Worm (Caenorhabditis elegans): ENCODE results near the gene riok-3.

riok-3 gene

ce11 chrIII:9825073-9825828, 20.4 kb upstream of the riok-3 start, which contains the start of gene ZK632.9 (continued):
- TF ChIP-seq nhr-11 (tag; optimal IDR thresholded peaks at IDR 0.05) (no peak), aly-2 (tag; optimal IDR thresholded peaks at IDR 0.05) (no peak), lin-39 (tag; optimal IDR thresholded peaks at IDR 0.05) (no peak), nhr-10 (tag; optimal IDR thresholded peaks at IDR 0.05) (peak; percentile 7), mdl-1 (tag; optimal IDR thresholded peaks at IDR 0.05) (no peak), lsy-2 (tag; optimal IDR thresholded peaks at IDR 0.05) (no peak), elt-1 (tag; optimal IDR thresholded peaks at IDR 0.05) (no peak)

DNA sequence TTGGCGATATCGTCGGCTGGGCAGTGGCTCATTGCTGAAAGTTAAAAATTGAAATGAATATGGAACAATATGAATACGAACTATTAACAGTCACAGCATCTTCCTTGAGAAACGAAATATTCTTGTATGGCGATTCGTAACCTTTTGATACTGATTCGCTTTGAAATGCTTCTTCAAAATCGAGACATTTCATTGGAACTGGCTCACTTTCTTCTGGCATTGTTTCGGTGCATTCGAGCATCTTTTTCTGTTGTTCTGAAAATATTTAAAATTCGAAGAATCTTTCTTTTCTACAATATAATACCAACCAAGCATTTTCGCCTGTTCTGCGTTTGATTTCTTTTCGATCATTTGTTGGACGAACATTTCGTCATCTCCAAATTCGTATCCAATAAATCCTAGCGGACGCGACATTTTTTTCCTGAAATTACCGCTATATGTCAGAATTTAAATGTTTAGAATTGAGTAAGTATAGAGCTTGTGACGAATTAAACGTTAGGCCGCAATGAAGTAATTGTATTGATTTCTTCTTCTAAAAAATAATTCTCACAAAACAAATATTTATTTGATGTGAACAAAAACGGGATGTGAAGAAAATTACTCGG, 19.6 kb upstream of the riok-3 start, which contains the start of gene lin-52:
lin-52 (minus strand) TSS at position 421 of the 605 bp plus-strand sequence.
- TF ChIP-seq ceh-16 (tag; optimal IDR thresholded peaks at IDR 0.05) (no peak), lsy-2 (tag; optimal IDR thresholded peaks at IDR 0.05) (peak in 1 of 2 experiments; percentile 32), fos-1 (tag; optimal IDR thresholded peaks at IDR 0.05) (no peak), ceh-82 (tag; optimal IDR thresholded peaks at IDR 0.05) (no peak), ztf-11 (tag; optimal IDR thresholded peaks at IDR 0.05) (no peak), gmeb-1 (tag; optimal IDR thresholded peaks at IDR 0.05) (no peak), nhr-23 (tag; optimal IDR thresholded peaks at IDR 0.05) (no peak), ztf-4 (tag; optimal IDR thresholded peaks at IDR 0.05) (peak; percentile 78), nhr-21 (tag; optimal IDR thresholded peaks at IDR 0.05) (no peak), ztf-1 (GFP tag; conservative IDR thresholded peaks at IDR 0.05) (no peak), nhr-77 (tag; optimal IDR thresholded peaks at IDR 0.05) (no peak), nhr-237 (tag; optimal IDR thresholded peaks at IDR 0.05) (no peak), crh-2 (tag; optimal IDR thresholded peaks at IDR 0.05) (peak; percentile 18), sma-9 (GFP tag; optimal IDR thresholded peaks at IDR 0.05) (no peak), sma-9 (tag; optimal IDR thresholded peaks at IDR 0.05) (no peak), nhr-25 (tag; optimal IDR thresholded peaks at IDR 0.05) (peak; percentile 2), peb-1 (tag; optimal IDR thresholded peaks at IDR 0.05) (no peak), nhr-129 (tag; optimal IDR thresholded peaks at IDR 0.05) (no peak), sma-3 (GFP tag; optimal IDR thresholded peaks at IDR 0.05) (peak; percentile 40), mbf-1 (tag; optimal IDR thresholded peaks at IDR 0.05) (no peak), alr-1 (tag; optimal IDR thresholded peaks at IDR 0.05) (no peak), Y55F3AM.14 (GFP tag; optimal IDR thresholded peaks at IDR 0.05) (no peak), C34F6.9 (tag; optimal IDR thresholded peaks at IDR 0.05) (no peak), R02D3.7 (tag; optimal IDR thresholded peaks at IDR 0.05) (no peak), skn-1 (tag; optimal IDR thresholded peaks at IDR 0.05) (no peak), nhr-11 (tag; optimal IDR thresholded peaks at IDR 0.05) (no peak), snpc-4 (tag; optimal IDR thresholded peaks at IDR 0.05) (no peak), nhr-12 (tag; optimal IDR thresholded peaks at IDR 0.05) (no peak), ZK546.5 (tag; optimal IDR thresholded peaks at IDR 0.05) (no peak), blmp-1 (tag; optimal IDR thresholded peaks at IDR 0.05; ENCODE audit: insufficient read depth) (no peak), unc-55 (GFP tag; optimal IDR thresholded peaks at IDR 0.05) (no peak), dmd-4 (tag; optimal IDR thresholded peaks at IDR 0.05) (no peak), elt-3 (tag; optimal IDR thresholded peaks at IDR 0.05) (no peak), egl-27 (tag; optimal IDR thresholded peaks at IDR 0.05) (no peak), unc-39 (tag; optimal IDR thresholded peaks at IDR 0.05) (no peak), ama-1 (optimal IDR thresholded peaks at IDR 0.05) (peak; percentile 67), lin-39 (tag; optimal IDR thresholded peaks at IDR 0.05) (no peak), sem-4 (tag; optimal IDR thresholded peaks at IDR 0.05) (no peak), aly-2 (tag; optimal IDR thresholded peaks at IDR 0.05) (no peak), mdl-1 (tag; optimal IDR thresholded peaks at IDR 0.05) (no peak), nhr-10 (tag; optimal IDR thresholded peaks at IDR 0.05) (no peak), mab-5 (tag; optimal IDR thresholded peaks at IDR 0.05) (no peak), zag-1 (tag; optimal IDR thresholded peaks at IDR 0.05) (no peak), lin-11 (tag; optimal IDR thresholded peaks at IDR 0.05) (no peak), lin-13 (GFP tag; optimal IDR thresholded peaks at IDR 0.05) (peak; percentile 11)

All from whole organism, L2 larva.